Worm (Caenorhabditis elegans): ENCODE results near the gene F28G4.2.

ce11 chrV:16300276-16300675, 18.2 kb upstream of the F28G4.2 start, which contains the start of gene srbc-82:
- TF ChIP-seq flt-1 (GFP tag; IDR thresholded peaks at IDR 0.05) (no peak), klf-2 (GFP tag; conservative IDR thresholded peaks at IDR 0.05) (no peak)

Data from whole organism, midembryonic.